Fruit fly (Drosophila melanogaster): ENCODE measurements around the gene CCT6.

The CCT6 gene

DNA sequence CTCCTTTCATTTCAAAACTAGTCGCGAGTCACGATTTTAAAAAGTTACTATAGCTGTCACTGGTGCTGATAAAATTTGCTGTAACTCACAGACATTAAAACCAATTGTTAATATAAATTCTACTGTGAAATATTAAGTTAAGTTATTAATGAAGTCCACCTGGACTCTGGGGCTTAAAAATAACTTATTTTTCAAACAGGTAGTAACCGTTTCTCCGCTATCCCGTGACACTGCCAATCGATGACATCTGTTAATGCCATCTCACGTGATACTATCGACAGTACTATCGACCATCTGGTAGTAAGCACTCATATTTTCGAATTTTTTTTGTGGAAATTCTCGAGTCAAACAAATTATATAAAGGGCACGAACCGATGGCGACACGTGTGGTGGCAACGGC is 12.5 kb upstream of the CCT6 start, which contains the start of the genes CG12379 and MagR (continued):
- TF ChIP-seq CG3995 (GFP tag; optimal IDR thresholded peaks at IDR 0.05) = peak; percentile 100
- peak; percentile 96 for TF ChIP-seq CG31441 (GFP tag; IDR thresholded peaks at IDR 0.05)
- peak; percentile 72 for TF ChIP-seq Nf-YC (tag; optimal IDR thresholded peaks at IDR 0.05)
- peak; percentile 69 for TF ChIP-seq Dref (GFP tag; IDR thresholded peaks at IDR 0.05)
- TF ChIP-seq bcd (GFP tag; optimal IDR thresholded peaks at IDR 0.05) = no peak
- peak; percentile 70; the same call in 1 of the 3 replicates for TF ChIP-seq hb (GFP tag; IDR thresholded peaks at IDR 0.05; ENCODE audit: partially characterized antibody)
- TF ChIP-seq Atf-2 (GFP tag; optimal IDR thresholded peaks at IDR 0.05) = peak; percentile 57
- TF ChIP-seq croc (GFP tag; conservative IDR thresholded peaks at IDR 0.05) = no peak; the same call in 2 of the 3 replicates
- TF ChIP-seq rib (GFP tag; IDR thresholded peaks at IDR 0.05) = no peak
- no peak for TF ChIP-seq CG8944 (GFP tag; optimal IDR thresholded peaks at IDR 0.05)
- TF ChIP-seq CG16815 (GFP tag; optimal IDR thresholded peaks at IDR 0.05) = no peak
- no peak for TF ChIP-seq ftz-f1 (GFP tag; optimal IDR thresholded peaks at IDR 0.05)
- TF ChIP-seq CG31224 (GFP tag; IDR thresholded peaks at IDR 0.05) = peak; percentile 49; the same call in 1 of the 2 replicates
- TF ChIP-seq CG7556 (GFP tag; optimal IDR thresholded peaks at IDR 0.05) = no peak
- no peak for TF ChIP-seq Nf-YA (GFP tag; IDR thresholded peaks at IDR 0.05)
- no peak for TF ChIP-seq ATbp (GFP tag; optimal IDR thresholded peaks at IDR 0.05)
- TF ChIP-seq HLH3B (GFP tag; IDR thresholded peaks at IDR 0.05) = no peak
- TF ChIP-seq gcm (GFP tag; optimal IDR thresholded peaks at IDR 0.05) = no peak
- no peak for TF ChIP-seq CG17328 (GFP tag; IDR thresholded peaks at IDR 0.05)
- TF ChIP-seq Abd-B (GFP tag; optimal IDR thresholded peaks at IDR 0.05) = peak; percentile 63
- TF ChIP-seq wor (GFP tag; IDR thresholded peaks at IDR 0.05) = no peak
- no peak for TF ChIP-seq ci (GFP tag; IDR thresholded peaks at IDR 0.05)
- no peak for TF ChIP-seq CG11093 (GFP tag; IDR thresholded peaks at IDR 0.05)
- peak; percentile 30 for TF ChIP-seq Mad (GFP tag; optimal IDR thresholded peaks at IDR 0.05)
- no peak for TF ChIP-seq run (tag; optimal IDR thresholded peaks at IDR 0.05)
- TF ChIP-seq HLHmδ (GFP tag; optimal IDR thresholded peaks at IDR 0.05) = no peak
- TF ChIP-seq pita (GFP tag; optimal IDR thresholded peaks at IDR 0.05) = no peak
- peak; percentile 62 to 72 for TF ChIP-seq Pdp1 (GFP tag; optimal IDR thresholded peaks at IDR 0.05)
- TF ChIP-seq jumu (GFP tag; optimal IDR thresholded peaks at IDR 0.05) = peak; percentile 52
- no peak for TF ChIP-seq CG15479 (GFP tag; optimal IDR thresholded peaks at IDR 0.05)
- peak; percentile 71 for TF ChIP-seq Ets65A (GFP tag)
- peak; percentile 69 for TF ChIP-seq CG10147 (GFP tag; optimal IDR thresholded peaks at IDR 0.05)
- peak; percentile 9 for TF ChIP-seq emc (GFP tag; optimal IDR thresholded peaks at IDR 0.05)
- TF ChIP-seq CG34224 (GFP tag; IDR thresholded peaks at IDR 0.05; ENCODE audit: partially characterized antibody) = peak; percentile 71
- 0 out of 3 replicates have a peak, but pooled peaks have one; percentile 37 for TF ChIP-seq CG7357 (GFP tag; IDR thresholded peaks at IDR 0.05)
- no peak for TF ChIP-seq CG1024 (GFP tag; IDR thresholded peaks at IDR 0.05)
- TF ChIP-seq CG3838 (GFP tag; optimal IDR thresholded peaks at IDR 0.05) = no peak
- 0 out of 2 replicates have a peak, but pooled peaks have one; percentile 9 for TF ChIP-seq Ada2b (GFP tag; IDR thresholded peaks at IDR 0.05)
- TF ChIP-seq phol (tag; optimal IDR thresholded peaks at IDR 0.05) = peak; percentile 74
- TF ChIP-seq trem (tag; optimal IDR thresholded peaks at IDR 0.05) = peak; percentile 54
- TF ChIP-seq Dip2 (GFP tag; IDR thresholded peaks at IDR 0.05) = no peak
- TF ChIP-seq luna (GFP tag; optimal IDR thresholded peaks at IDR 0.05) = no peak
- TF ChIP-seq tap (tag; optimal IDR thresholded peaks at IDR 0.05) = no peak
- peak; percentile 46 for TF ChIP-seq CG12104 (GFP tag; optimal IDR thresholded peaks at IDR 0.05)
- peak; percentile 79 for TF ChIP-seq CG2116 (GFP tag; optimal IDR thresholded peaks at IDR 0.05)
- peak; percentile 62 for TF ChIP-seq nerfin-2 (GFP tag; IDR thresholded peaks at IDR 0.05; ENCODE audit: partially characterized antibody)
- TF ChIP-seq tin (GFP tag; optimal IDR thresholded peaks at IDR 0.05) = peak; percentile 61
- TF ChIP-seq CG17359 (tag; optimal IDR thresholded peaks at IDR 0.05) = peak; percentile 27
- peak; percentile 43 for TF ChIP-seq kni (GFP tag; optimal IDR thresholded peaks at IDR 0.05)
- no peak for TF ChIP-seq corto (GFP tag; optimal IDR thresholded peaks at IDR 0.05)
- peak; percentile 16 for TF ChIP-seq CG3065 (GFP tag; optimal IDR thresholded peaks at IDR 0.05)

All from whole organism, embryonic.